Fruit fly (Drosophila melanogaster): Measurements from ENCODE around the gene CG33645.

CG33645 gene

dm6 chr2L:13532524-13532923 is at the start of gene CG33645:
Gene CG33645 (plus strand): TSS chr2L:13532824.
- TF ChIP-seq Myc (optimal IDR thresholded peaks at IDR 0.05) = no peak
- no peak for TF ChIP-seq psq (optimal IDR thresholded peaks at IDR 0.05)
- TF ChIP-seq Sin3A (optimal IDR thresholded peaks at IDR 0.05) = no peak
- no peak for TF ChIP-seq insv (optimal IDR thresholded peaks at IDR 0.05)
- TF ChIP-seq h (optimal IDR thresholded peaks at IDR 0.05) = no peak
- no peak for TF ChIP-seq ttk (optimal IDR thresholded peaks at IDR 0.05)

dm6 chr2L:13497915-13498314 is 34.7 kb upstream of the CG33645 start:
- TF ChIP-seq h (optimal IDR thresholded peaks at IDR 0.05) (no peak), Sin3A (optimal IDR thresholded peaks at IDR 0.05) (no peak), ttk (optimal IDR thresholded peaks at IDR 0.05) (no peak)

dm6 chr2L:13500416-13500815 is 32.2 kb upstream of the CG33645 start:
- TF ChIP-seq ttk (optimal IDR thresholded peaks at IDR 0.05) = no peak
- no peak for TF ChIP-seq Myc (optimal IDR thresholded peaks at IDR 0.05)
- no peak for TF ChIP-seq Sin3A (optimal IDR thresholded peaks at IDR 0.05)
- no peak for TF ChIP-seq psq (optimal IDR thresholded peaks at IDR 0.05)
- TF ChIP-seq h (optimal IDR thresholded peaks at IDR 0.05) = no peak
- no peak for TF ChIP-seq insv (optimal IDR thresholded peaks at IDR 0.05)

- TF ChIP-seq insv (optimal IDR thresholded peaks at IDR 0.05) = no peak
- TF ChIP-seq Myc (optimal IDR thresholded peaks at IDR 0.05) = no peak
- TF ChIP-seq ttk (optimal IDR thresholded peaks at IDR 0.05) = no peak
- no peak for TF ChIP-seq Sin3A (optimal IDR thresholded peaks at IDR 0.05)
- TF ChIP-seq h (optimal IDR thresholded peaks at IDR 0.05) = no peak
- TF ChIP-seq psq (optimal IDR thresholded peaks at IDR 0.05) = no peak
These were observed 22.9 kb upstream of the CG33645 start for dm6 chr2L:13509533-13510240.

dm6 chr2L:13510870-13511867 is 21.5 kb upstream of the CG33645 start:
- TF ChIP-seq Myc (optimal IDR thresholded peaks at IDR 0.05) = no peak
- TF ChIP-seq h (optimal IDR thresholded peaks at IDR 0.05) = no peak
- no peak for TF ChIP-seq Sin3A (optimal IDR thresholded peaks at IDR 0.05)
- no peak for TF ChIP-seq ttk (optimal IDR thresholded peaks at IDR 0.05)
- TF ChIP-seq psq (optimal IDR thresholded peaks at IDR 0.05) = no peak
- no peak for TF ChIP-seq insv (optimal IDR thresholded peaks at IDR 0.05)

dm6 chr2L:13512182-13513032 is 20.2 kb upstream of the CG33645 start:
- TF ChIP-seq insv (optimal IDR thresholded peaks at IDR 0.05) = no peak

dm6 chr2L:13513033-13513330 is 19.6 kb upstream of the CG33645 start:
- TF ChIP-seq Sin3A (optimal IDR thresholded peaks at IDR 0.05) (no peak), h (optimal IDR thresholded peaks at IDR 0.05) (peak; percentile 60), insv (optimal IDR thresholded peaks at IDR 0.05) (peak; percentile 85)

- TF ChIP-seq Sin3A (optimal IDR thresholded peaks at IDR 0.05) = no peak
- no peak for TF ChIP-seq psq (optimal IDR thresholded peaks at IDR 0.05)
- no peak for TF ChIP-seq ttk (optimal IDR thresholded peaks at IDR 0.05)
- TF ChIP-seq insv (optimal IDR thresholded peaks at IDR 0.05) = peak; percentile 35
These were observed 19.0 kb upstream of the CG33645 start for dm6 chr2L:13513331-13514261.

- TF ChIP-seq Myc (optimal IDR thresholded peaks at IDR 0.05) (no peak), ttk (optimal IDR thresholded peaks at IDR 0.05) (no peak), psq (optimal IDR thresholded peaks at IDR 0.05) (no peak), h (optimal IDR thresholded peaks at IDR 0.05) (no peak), Sin3A (optimal IDR thresholded peaks at IDR 0.05) (no peak), insv (optimal IDR thresholded peaks at IDR 0.05) (no peak)
These were observed 18.2 kb upstream of the CG33645 start for dm6 chr2L:13514262-13514937.

dm6 chr2L:13514945-13515687 is 17.5 kb upstream of the CG33645 start:
- TF ChIP-seq ttk (optimal IDR thresholded peaks at IDR 0.05) (no peak), Myc (optimal IDR thresholded peaks at IDR 0.05) (no peak), psq (optimal IDR thresholded peaks at IDR 0.05) (no peak), Sin3A (optimal IDR thresholded peaks at IDR 0.05) (no peak), insv (optimal IDR thresholded peaks at IDR 0.05) (no peak), h (optimal IDR thresholded peaks at IDR 0.05) (no peak)

Data from Kc167 (cell line).